Fruit fly (Drosophila melanogaster) whole organism, prepupa: ENCODE results near the gene CG18744.
A peak's percentile ranks its signal among the peaks of the same experiment; 100 is the strongest.

ENCODE experiments used
- Blimp-1 ChIP-seq: fragments of 200-800 bp; sonication (Bioruptor generic); optimal IDR thresholded peaks from 3 replicates; lab custom pipeline; 2017; ENCODE audit warnings: missing biosample characterization, missing genetic modification characterization, mild to moderate bottlenecking, moderate library complexity, missing genetic modification reagents
- CG10631 ChIP-seq: fragments of 200-800 bp; sonication (Bioruptor generic); optimal IDR thresholded peaks from 2 replicates; lab custom pipeline; 2016; ENCODE audit warnings: missing biosample characterization, missing genetic modification characterization
- CG10669 ChIP-seq: fragments of 200-800 bp; sonication (Bioruptor generic); optimal IDR thresholded peaks from 3 replicates; lab custom pipeline; 2018; ENCODE audit warnings: missing biosample characterization, mild to moderate bottlenecking, missing genetic modification characterization, moderate library complexity
- CG11902 ChIP-seq: fragments of 200-800 bp; sonication (Bioruptor generic); optimal IDR thresholded peaks from 3 replicates; lab custom pipeline; 2016; ENCODE audit warnings: missing biosample characterization, missing genetic modification characterization
- CG1621 ChIP-seq: fragments of 200-800 bp; sonication (Bioruptor generic); optimal IDR thresholded peaks from 3 replicates; lab custom pipeline; 2018; ENCODE audit warnings: missing biosample characterization, mild to moderate bottlenecking, missing genetic modification characterization
- CG16779 ChIP-seq: fragments of 200-800 bp; sonication (Bioruptor generic); optimal IDR thresholded peaks from 3 replicates; lab custom pipeline; 2017; ENCODE audit warnings: missing biosample characterization, mild to moderate bottlenecking, missing genetic modification characterization
- CG4318 ChIP-seq: fragments of 200-800 bp; sonication (Bioruptor generic); optimal IDR thresholded peaks from 3 replicates; lab custom pipeline; 2017; ENCODE audit warnings: missing biosample characterization, mild to moderate bottlenecking, missing genetic modification characterization
- CG6276 ChIP-seq: fragments of 200-800 bp; sonication (Bioruptor generic); optimal IDR thresholded peaks from 2 replicates; lab custom pipeline; 2017; ENCODE audit warnings: missing biosample characterization, mild to moderate bottlenecking, missing genetic modification characterization
- CG6792 ChIP-seq: fragments of 200-800 bp; sonication (Bioruptor generic); optimal IDR thresholded peaks from 3 replicates; lab custom pipeline; 2016; ENCODE audit warnings: missing biosample characterization, missing genetic modification characterization
- CG6808 ChIP-seq: fragments of 200-800 bp; sonication (Bioruptor generic); optimal IDR thresholded peaks from 3 replicates; lab custom pipeline; 2017; ENCODE audit warnings: missing biosample characterization, missing genetic modification characterization, mild to moderate bottlenecking, moderate library complexity, missing genetic modification reagents
- CG6854 ChIP-seq: fragments of 200-800 bp; sonication (Bioruptor generic); optimal IDR thresholded peaks from 2 replicates; lab custom pipeline; 2017; ENCODE audit warnings: missing biosample characterization, mild to moderate bottlenecking, missing genetic modification characterization
- CG7368 ChIP-seq: fragments of 200-800 bp; sonication (Bioruptor generic); optimal IDR thresholded peaks from 3 replicates; lab custom pipeline; 2016; ENCODE audit warnings: missing biosample characterization, missing genetic modification characterization
- CG8119 ChIP-seq: fragments of 200-800 bp; sonication (Bioruptor generic); IDR thresholded peaks from 3 replicates; pipeline ENCODE4 v1.3.6; 2022; ENCODE audit warnings: missing biosample characterization, missing genetic modification characterization
- CG8319 ChIP-seq: fragments of 200-800 bp; sonication (Bioruptor generic); optimal IDR thresholded peaks from 3 replicates; lab custom pipeline; 2016; ENCODE audit warnings: missing biosample characterization, missing genetic modification characterization
- CG8632 ChIP-seq: fragments of 200-800 bp; sonication (Bioruptor generic); optimal IDR thresholded peaks from 3 replicates; lab custom pipeline; 2016; ENCODE audit warnings: missing biosample characterization, missing genetic modification characterization
- Eip75B ChIP-seq: fragments of 200-800 bp; sonication (Bioruptor generic); optimal IDR thresholded peaks from 3 replicates; lab custom pipeline; 2016; ENCODE audit warnings: missing biosample characterization, missing genetic modification characterization
- Eip93F ChIP-seq: fragments of 200-800 bp; sonication (Bioruptor generic); optimal IDR thresholded peaks from 2 replicates; lab custom pipeline; 2016; ENCODE audit warnings: missing biosample characterization, mild to moderate bottlenecking, missing genetic modification characterization
- Ets21C ChIP-seq: fragments of 200-800 bp; sonication (Bioruptor generic); optimal IDR thresholded peaks from 3 replicates; lab custom pipeline; 2016; ENCODE audit warnings: missing biosample characterization, missing genetic modification characterization
- Hr38 ChIP-seq: sonication (Bioruptor generic); optimal IDR thresholded peaks from 2 replicates; lab custom pipeline; 2016; ENCODE audit warnings: missing biosample characterization, missing genetic modification characterization
- Hr39 ChIP-seq: fragments of 200-800 bp; sonication (Bioruptor generic); optimal IDR thresholded peaks from 2 replicates; lab custom pipeline; 2016; ENCODE audit warnings: missing biosample characterization, missing genetic modification characterization
- Hr4 ChIP-seq: fragments of 200-800 bp; sonication (Bioruptor generic); optimal IDR thresholded peaks from 3 replicates; lab custom pipeline; 2016; ENCODE audit warnings: missing biosample characterization, missing genetic modification characterization
- Lpt ChIP-seq: fragments of 200-800 bp; sonication (Bioruptor generic); optimal IDR thresholded peaks from 3 replicates; lab custom pipeline; 2016; ENCODE audit warnings: missing biosample characterization, missing genetic modification characterization
- Met ChIP-seq: fragments of 200-800 bp; sonication (Bioruptor generic); optimal IDR thresholded peaks from 3 replicates; lab custom pipeline; 2016; ENCODE audit warnings: missing biosample characterization, missing genetic modification characterization
- OdsH ChIP-seq: fragments of 200-800 bp; sonication (Bioruptor generic); optimal IDR thresholded peaks from 3 replicates; lab custom pipeline; 2016; ENCODE audit warnings: missing biosample characterization, missing genetic modification characterization
- achi ChIP-seq: fragments of 200-800 bp; sonication (Bioruptor generic); optimal IDR thresholded peaks from 3 replicates; lab custom pipeline; 2016; ENCODE audit warnings: missing biosample characterization, missing genetic modification characterization
- acj6 ChIP-seq: fragments of 200-800 bp; sonication (Bioruptor generic); optimal IDR thresholded peaks from 3 replicates; lab custom pipeline; 2016; ENCODE audit warnings: missing biosample characterization, missing genetic modification characterization
- cyc ChIP-seq: fragments of 200-800 bp; sonication (Bioruptor generic); optimal IDR thresholded peaks from 3 replicates; lab custom pipeline; 2016; ENCODE audit warnings: missing biosample characterization, missing genetic modification characterization
- dac ChIP-seq: fragments of 200-800 bp; sonication (Bioruptor generic); optimal IDR thresholded peaks from 2 replicates; lab custom pipeline; 2017; ENCODE audit warnings: missing biosample characterization, mild to moderate bottlenecking, missing genetic modification characterization
- eg ChIP-seq: fragments of 200-800 bp; sonication (Bioruptor generic); IDR thresholded peaks from 3 replicates; pipeline ENCODE4 v1.3.6; 2022; ENCODE audit warnings: missing biosample characterization, missing genetic modification characterization
- fd59A ChIP-seq: fragments of 200-800 bp; sonication (Bioruptor generic); optimal IDR thresholded peaks from 2 replicates; lab custom pipeline; 2017; ENCODE audit warnings: missing biosample characterization, mild to moderate bottlenecking, missing genetic modification characterization, missing genetic modification reagents
- fd85E ChIP-seq: fragments of 200-800 bp; sonication (Bioruptor generic); optimal IDR thresholded peaks from 3 replicates; lab custom pipeline; 2016; ENCODE audit warnings: missing biosample characterization, missing genetic modification characterization
- fkh ChIP-seq: fragments of 200-800 bp; sonication (Bioruptor generic); optimal IDR thresholded peaks from 3 replicates; lab custom pipeline; 2017; ENCODE audit warnings: missing biosample characterization, mild to moderate bottlenecking, missing genetic modification characterization, moderate library complexity
- lz ChIP-seq: fragments of 200-800 bp; sonication (Bioruptor generic); optimal IDR thresholded peaks from 3 replicates; lab custom pipeline; 2016; ENCODE audit warnings: missing biosample characterization, missing genetic modification characterization
- pdm3 ChIP-seq: fragments of 200-800 bp; sonication (Bioruptor generic); optimal IDR thresholded peaks from 3 replicates; lab custom pipeline; 2016; ENCODE audit warnings: missing biosample characterization, missing genetic modification characterization
- ss ChIP-seq, 2 experiments: fragments of 200-800 bp; sonication (Bioruptor generic); optimal IDR thresholded peaks; 2 replicates in 1 of 2; 3 replicates in 1 of 2; lab custom pipeline; 2017 to 2018; ENCODE audit warnings: mild to moderate bottlenecking in 2 of 2, missing biosample characterization in 2 of 2, missing genetic modification characterization in 2 of 2, moderate library complexity in 1 of 2
- svp ChIP-seq: fragments of 200-800 bp; sonication (Bioruptor generic); peaks from one replicate; lab custom pipeline; 2016; ENCODE audit warnings: missing biosample characterization, missing genetic modification characterization
- vri ChIP-seq: fragments of 200-800 bp; sonication (Bioruptor generic); optimal IDR thresholded peaks from 3 replicates; lab custom pipeline; 2016; ENCODE audit warnings: missing biosample characterization, mild to moderate bottlenecking, missing genetic modification characterization

Gene CG18744

dm6 chr3R:7782933-7783686 lies 15.5 kb downstream of the CG18744 start, which contains the start of gene CG18747:
Gene CG18747 (minus strand): TSS chr3R:7783446.
- TF ChIP-seq CG6792 (no peak), fd85E (GFP tag; lab: Kevin White, UChicago) (no peak), CG6276 (GFP tag; lab: Kevin White, UChicago) (no peak), vri (peak; percentile 76), CG6854 (GFP tag; lab: Kevin White, UChicago) (no peak), CG1621 (tag; lab: Kevin White, UChicago) (no peak), pdm3 (GFP tag; lab: Kevin White, UChicago) (no peak), OdsH (GFP tag; lab: Kevin White, UChicago) (no peak), Lpt (GFP tag; lab: Kevin White, UChicago) (no peak), achi (no peak), Hr38 (GFP tag; lab: Kevin White, UChicago) (no peak), svp (GFP tag; lab: Kevin White, UChicago) (peak; percentile 51)

- TF ChIP-seq OdsH (GFP tag; lab: Kevin White, UChicago), result peak; percentile 39
- no peak for TF ChIP-seq Eip93F
- TF ChIP-seq lz, result no peak
- no peak for TF ChIP-seq acj6 (GFP tag; lab: Kevin White, UChicago)
- no peak for TF ChIP-seq CG8319 (GFP tag; lab: Kevin White, UChicago)
- TF ChIP-seq Hr4 (GFP tag; lab: Kevin White, UChicago), result no peak
- no peak for TF ChIP-seq fkh
- no peak for TF ChIP-seq Blimp-1 (GFP tag; lab: Kevin White, UChicago)
- TF ChIP-seq CG8632, result no peak
- TF ChIP-seq Eip75B (GFP tag; lab: Kevin White, UChicago), result no peak
- TF ChIP-seq CG1621 (tag; lab: Kevin White, UChicago), result no peak
- TF ChIP-seq CG16779, result no peak
- TF ChIP-seq fd59A (GFP tag; lab: Kevin White, UChicago), result no peak
- peak; percentile 50 for TF ChIP-seq CG10669 (GFP tag; lab: Kevin White, UChicago)
- no peak for TF ChIP-seq CG10631 (GFP tag; lab: Kevin White, UChicago)
- no peak for TF ChIP-seq ss (GFP tag; optimal IDR thresholded peaks at IDR 0.05; lab: Kevin White, UChicago)
- no peak for TF ChIP-seq CG8119
- peak; percentile 4 for TF ChIP-seq CG6808
- no peak for TF ChIP-seq svp (GFP tag; lab: Kevin White, UChicago)
- no peak for TF ChIP-seq Ets21C
- peak; percentile 26 for TF ChIP-seq pdm3 (GFP tag; lab: Kevin White, UChicago)
Observed at dm6 chr3R:7779620-7780019, 19.0 kb downstream of the CG18744 start.

DNA sequence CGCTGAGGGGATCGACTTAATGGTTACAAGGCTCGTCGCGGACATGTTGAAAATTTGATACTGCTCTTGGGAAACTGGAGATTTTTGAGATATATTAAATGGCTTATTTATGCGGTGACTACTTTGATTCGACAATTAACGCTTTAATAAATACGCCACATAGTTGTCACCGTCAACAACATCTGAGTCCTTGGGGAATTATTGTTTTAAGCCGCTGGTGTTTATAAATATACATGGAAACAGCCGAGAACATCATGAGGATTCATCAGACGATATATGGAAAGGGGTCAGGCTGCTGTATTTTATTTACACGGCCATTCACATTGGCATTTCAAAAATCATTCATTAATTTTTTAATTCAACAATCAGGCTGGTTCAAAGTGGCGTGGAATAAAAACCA lies 26.9 kb downstream of the CG18744 start, which contains the start of gene CG11286:
Gene CG11286, minus strand, starts transcription at position 101 of the 400 bp plus-strand sequence.
- TF ChIP-seq Lpt (GFP tag; lab: Kevin White, UChicago), result no peak
- TF ChIP-seq dac (GFP tag; lab: Kevin White, UChicago), result no peak
- TF ChIP-seq CG11902 (GFP tag; lab: Kevin White, UChicago), result no peak
- TF ChIP-seq CG7368 (GFP tag; lab: Kevin White, UChicago), result no peak
- TF ChIP-seq Hr4 (GFP tag; lab: Kevin White, UChicago), result no peak
- no peak for TF ChIP-seq CG6276 (GFP tag; lab: Kevin White, UChicago)
- TF ChIP-seq Hr38 (GFP tag; lab: Kevin White, UChicago), result no peak
- TF ChIP-seq CG4318 (GFP tag; lab: Kevin White, UChicago), result no peak
- TF ChIP-seq Eip75B (GFP tag; lab: Kevin White, UChicago), result no peak
- no peak for TF ChIP-seq eg (GFP tag; lab: Robert Waterston, UW)
- TF ChIP-seq Met, result no peak
- TF ChIP-seq Hr39 (GFP tag; lab: Kevin White, UChicago), result no peak
- no peak for TF ChIP-seq cyc (GFP tag; lab: Kevin White, UChicago)
- TF ChIP-seq, all 60 proteins: peak for 0
